Fruit fly (Drosophila melanogaster) whole organism, pupa: Measurements from ENCODE around the gene Vps13D.

Source experiments
- CG13204 ChIP-seq: fragments of 200-800 bp; sonication (Bioruptor generic); optimal IDR thresholded peaks from 2 replicates; lab custom pipeline; 2018; ENCODE audit warnings: missing biosample characterization, mild to moderate bottlenecking, missing genetic modification characterization, moderate library complexity
- CG14655 ChIP-seq: fragments of 200-800 bp; sonication (Bioruptor generic); optimal IDR thresholded peaks from 3 replicates; lab custom pipeline; 2017; ENCODE audit warnings: mild to moderate bottlenecking, missing biosample characterization, missing genetic modification reagents, missing genetic modification characterization
- CG17806 ChIP-seq: fragments of 200-800 bp; sonication (Bioruptor generic); optimal IDR thresholded peaks from 2 replicates; lab custom pipeline; 2018; ENCODE audit warnings: missing biosample characterization, mild to moderate bottlenecking, missing genetic modification characterization, moderate library complexity
- D1 ChIP-seq: fragments of 200-800 bp; sonication (Bioruptor generic); optimal IDR thresholded peaks from 2 replicates; lab custom pipeline; 2018; ENCODE audit warnings: missing biosample characterization, mild to moderate bottlenecking, missing genetic modification characterization, moderate library complexity
- EcR ChIP-seq: fragments of 200-800 bp; sonication (Bioruptor generic); optimal IDR thresholded peaks from 3 replicates; lab custom pipeline; 2019; ENCODE audit warnings: missing biosample characterization, missing genetic modification characterization, mild to moderate bottlenecking, moderate library complexity, missing genetic modification reagents

- no peak for TF ChIP-seq EcR (GFP tag; lab: Kevin White, UChicago)
- no peak for TF ChIP-seq CG13204
- no peak for TF ChIP-seq CG14655 (GFP tag; lab: Kevin White, UChicago)
- TF ChIP-seq D1 (tag; lab: Kevin White, UChicago) = no peak
- TF ChIP-seq CG17806 (tag; lab: Kevin White, UChicago) = no peak
These were observed 5.9 kb upstream of the Vps13D start for dm6 chr3L:12748711-12749566.
